Worm (Caenorhabditis elegans): Measurements from ENCODE around the gene srbc-41.

The srbc-41 gene

ce11 chrV:1583242-1583641, 31.4 kb downstream of the srbc-41 start:
- TF ChIP-seq pax-1 (tag; optimal IDR thresholded peaks at IDR 0.05) (no peak), hlh-13 (GFP tag; optimal IDR thresholded peaks at IDR 0.05) (no peak), pag-3 (tag; optimal IDR thresholded peaks at IDR 0.05; ENCODE audit: borderline replicate concordance) (no peak), unc-86 (tag; optimal IDR thresholded peaks at IDR 0.05) (no peak), K09A11.1 (tag; optimal IDR thresholded peaks at IDR 0.05; ENCODE audit: insufficient read depth) (no peak), mec-3 (tag; optimal IDR thresholded peaks at IDR 0.05; ENCODE audit: borderline replicate concordance) (no peak)

ce11 chrV:1579790-1580189, 34.8 kb downstream of the srbc-41 start:
- no peak for TF ChIP-seq fkh-10 (GFP tag; optimal IDR thresholded peaks at IDR 0.05)
- TF ChIP-seq tbx-7 (tag; optimal IDR thresholded peaks at IDR 0.05), result no peak
- no peak for TF ChIP-seq ahr-1 (tag; optimal IDR thresholded peaks at IDR 0.05)
- TF ChIP-seq fax-1 (tag; optimal IDR thresholded peaks at IDR 0.05), result no peak
- TF ChIP-seq ceh-14 (tag; optimal IDR thresholded peaks at IDR 0.05), result no peak
- no peak for TF ChIP-seq ets-4 (tag; optimal IDR thresholded peaks at IDR 0.05)
- no peak for TF ChIP-seq sox-2 (GFP tag; IDR thresholded peaks at IDR 0.05)
- TF ChIP-seq ceh-48 (tag; optimal IDR thresholded peaks at IDR 0.05), result no peak
- TF ChIP-seq ceh-9 (tag; optimal IDR thresholded peaks at IDR 0.05), result no peak
- TF ChIP-seq hlh-15 (tag; optimal IDR thresholded peaks at IDR 0.05), result no peak
- TF ChIP-seq elt-2 (tag; optimal IDR thresholded peaks at IDR 0.05), result no peak
- TF ChIP-seq T23F11.4 (GFP tag; optimal IDR thresholded peaks at IDR 0.05), result no peak
- no peak for TF ChIP-seq ceh-2 (tag; optimal IDR thresholded peaks at IDR 0.05)
- TF ChIP-seq ceh-31 (tag; optimal IDR thresholded peaks at IDR 0.05), result no peak
- TF ChIP-seq tbx-2 (tag; optimal IDR thresholded peaks at IDR 0.05), result no peak
- TF ChIP-seq ttx-3 (tag; optimal IDR thresholded peaks at IDR 0.05), result no peak
- no peak for TF ChIP-seq pax-1 (tag; optimal IDR thresholded peaks at IDR 0.05)
- no peak for TF ChIP-seq pat-9 (tag; optimal IDR thresholded peaks at IDR 0.05)

ce11 chrV:1578572-1579230, 35.9 kb downstream of the srbc-41 start:
- TF ChIP-seq hlh-6 (tag; optimal IDR thresholded peaks at IDR 0.05) (no peak), ref-2 (tag; optimal IDR thresholded peaks at IDR 0.05) (no peak), ama-1 (optimal IDR thresholded peaks at IDR 0.05) (no peak), ceh-22 (tag; optimal IDR thresholded peaks at IDR 0.05) (no peak), C38D4.7 (GFP tag; optimal IDR thresholded peaks at IDR 0.05) (no peak), sdc-2 (tag; optimal IDR thresholded peaks at IDR 0.05) (no peak), unc-3 (GFP tag; conservative IDR thresholded peaks at IDR 0.05) (no peak), unc-3 (tag; optimal IDR thresholded peaks at IDR 0.05) (no peak)

- TF ChIP-seq nhr-232 (tag; optimal IDR thresholded peaks at IDR 0.05) (no peak), tbx-7 (tag; optimal IDR thresholded peaks at IDR 0.05) (no peak), eyg-1 (tag; optimal IDR thresholded peaks at IDR 0.05) (no peak), elt-4 (tag; optimal IDR thresholded peaks at IDR 0.05) (no peak), T23F11.4 (GFP tag; optimal IDR thresholded peaks at IDR 0.05) (no peak), dmd-4 (tag; optimal IDR thresholded peaks at IDR 0.05; ENCODE audit: borderline replicate concordance) (no peak), K02D7.2 (tag; optimal IDR thresholded peaks at IDR 0.05) (no peak), ceh-45 (GFP tag; IDR thresholded peaks at IDR 0.05) (no peak), pat-9 (tag; optimal IDR thresholded peaks at IDR 0.05) (no peak), sox-2 (GFP tag; IDR thresholded peaks at IDR 0.05) (no peak)
Measured at ce11 chrV:1577092-1577709, 37.4 kb downstream of the srbc-41 start.
